Fruit fly (Drosophila melanogaster) whole organism: Measurements from ENCODE around the gene CG46523.

Source experiments
- Dll ChIP-seq: fragments of >200 bp; optimal IDR thresholded peaks from 2 replicates; lab custom pipeline; 2017
- pan ChIP-seq: fragments of >200 bp; optimal IDR thresholded peaks from 2 replicates; lab custom pipeline; 2017
- psq ChIP-seq: fragments of >200 bp; optimal IDR thresholded peaks from 2 replicates; lab custom pipeline; 2017

dm6 chr3L:1885436-1885835 is 53.5 kb downstream of the CG46523 start, which contains the start of gene Tmhs:
- TF ChIP-seq Dll (lab: Kevin White, UChicago) (no peak), psq (lab: Kevin White, UChicago) (no peak), pan (lab: Kevin White, UChicago) (no peak)
